Fruit fly (Drosophila melanogaster) whole organism, embryonic: ENCODE measurements around the gene rut.

ENCODE experiments used
- Blimp-1 ChIP-seq: fragments of 200-800 bp; sonication (Bioruptor generic); optimal IDR thresholded peaks from 3 replicates; lab custom pipeline; 2018; ENCODE audit warnings: missing biosample characterization, missing genetic modification characterization, mild to moderate bottlenecking, moderate library complexity, missing genetic modification reagents
- CG10321 ChIP-seq: fragments of 200-800 bp; sonication (Bioruptor generic); IDR thresholded peaks from 2 replicates; pipeline ENCODE4 v1.3.6; 2022; ENCODE audit warnings: missing biosample characterization, missing genetic modification characterization
- CG2712 ChIP-seq: fragments of 200-800 bp; optimal IDR thresholded peaks from 3 replicates; lab custom pipeline; 2019; ENCODE audit warnings: missing biosample characterization, mild to moderate bottlenecking, missing genetic modification characterization, moderate library complexity
- Elba2 ChIP-seq: fragments of 200-800 bp; sonication (Bioruptor generic); optimal IDR thresholded peaks from 3 replicates; lab custom pipeline; 2016; ENCODE audit warnings: missing biosample characterization, missing genetic modification characterization
- NC2α ChIP-seq: fragments of 200-800 bp; sonication (Bioruptor generic); optimal IDR thresholded peaks from 2 replicates; lab custom pipeline; 2016; ENCODE audit warnings: missing biosample characterization, missing genetic modification characterization
- abd-A ChIP-seq: fragments of 200-800 bp; sonication (Bioruptor generic); optimal IDR thresholded peaks from 3 replicates; lab custom pipeline; 2019; ENCODE audit warnings: missing biosample characterization, mild to moderate bottlenecking, missing genetic modification characterization, moderate library complexity
- h ChIP-seq: fragments of >200 bp; optimal IDR thresholded peaks from 2 replicates; lab custom pipeline; 2017
- hb ChIP-seq: fragments of 200-800 bp; sonication (Bioruptor generic); IDR thresholded peaks from 3 replicates; pipeline ENCODE4 v1.3.6; 2022; ENCODE audit warnings: missing biosample characterization, missing genetic modification characterization; ENCODE audit not compliant: partially characterized antibody
- nerfin-2 ChIP-seq: fragments of 200-800 bp; sonication (Bioruptor generic); IDR thresholded peaks from 2 replicates; pipeline ENCODE4 v1.3.6; 2022; ENCODE audit warnings: missing biosample characterization, missing genetic modification characterization; ENCODE audit not compliant: partially characterized antibody
- p53 ChIP-seq: fragments of 200-800 bp; sonication (Bioruptor generic); optimal IDR thresholded peaks from 2 replicates; lab custom pipeline; 2016; ENCODE audit warnings: missing biosample characterization, missing genetic modification characterization
- pan ChIP-seq, 4 experiments: fragments of >200 bp in 3 of 4; fragments of 200-800 bp in 1 of 4; sonication (Bioruptor generic) in 1 of 4; optimal IDR thresholded peaks in 3 of 4; IDR thresholded peaks in 1 of 4; 2 replicates each; pipeline versions ENCODE4 v1.3.6 to Lab custom; 2017 to 2022; ENCODE audit warnings: missing biosample characterization in 2 of 4, missing genetic modification characterization in 2 of 4, mixed read lengths in 1 of 4
- sima ChIP-seq: fragments of 200-800 bp; sonication (Bioruptor generic); optimal IDR thresholded peaks from 2 replicates; lab custom pipeline; 2016; ENCODE audit warnings: missing biosample characterization, missing genetic modification characterization

DNA sequence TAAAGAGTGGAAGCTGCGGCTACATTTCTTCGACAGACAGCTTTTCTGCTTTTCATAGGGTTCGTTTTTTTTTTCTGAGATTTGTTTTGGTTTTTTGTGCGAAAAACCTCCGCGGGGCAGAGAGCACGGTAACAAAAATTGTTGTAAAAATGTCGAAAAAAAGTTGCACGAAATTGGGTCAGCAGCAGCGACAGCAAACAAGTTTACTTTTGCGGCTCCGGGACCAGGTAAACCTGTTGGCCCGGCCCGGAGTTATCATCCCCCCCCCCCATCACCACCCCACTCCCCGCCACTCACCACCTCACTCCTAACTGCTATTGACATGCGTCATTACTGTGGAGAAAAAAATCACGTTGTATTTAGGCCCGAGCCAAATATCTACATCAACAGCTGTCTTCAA, 42.5 kb upstream of the rut start:
- TF ChIP-seq CG10321 (GFP tag; lab: Robert Waterston, UW): no peak
- TF ChIP-seq Blimp-1: no peak
- no peak for TF ChIP-seq sima (GFP tag; lab: Kevin White, UChicago)
- no peak for TF ChIP-seq abd-A (tag; lab: Kevin White, UChicago)
- no peak for TF ChIP-seq hb (GFP tag; lab: Robert Waterston, UW)
- TF ChIP-seq p53: no peak
- TF ChIP-seq Elba2 (GFP tag; lab: Kevin White, UChicago): no peak
- TF ChIP-seq nerfin-2 (GFP tag; lab: Robert Waterston, UW): no peak
- no peak for TF ChIP-seq pan (optimal IDR thresholded peaks at IDR 0.05; lab: Kevin White, UChicago)
- no peak for TF ChIP-seq pan (GFP tag; optimal IDR thresholded peaks at IDR 0.05 in 1 of 2, IDR thresholded peaks at IDR 0.05 in 1 of 2)
- no peak for TF ChIP-seq NC2α (GFP tag; lab: Kevin White, UChicago)
- TF ChIP-seq h (lab: Kevin White, UChicago): no peak
- no peak for TF ChIP-seq CG2712 (tag; lab: Kevin White, UChicago)
